Worm (Caenorhabditis elegans): ENCODE data around the gene skr-21.

ce11 chrX:13232259-13232658 is 5.8 kb upstream of the skr-21 start, which contains the start of gene bgnt-1.5:
- TF ChIP-seq ceh-16 (tag; optimal IDR thresholded peaks at IDR 0.05) (no peak), ceh-82 (tag; optimal IDR thresholded peaks at IDR 0.05) (no peak), ZK546.5 (tag; optimal IDR thresholded peaks at IDR 0.05) (no peak), nhr-10 (tag; optimal IDR thresholded peaks at IDR 0.05) (no peak), zag-1 (tag; optimal IDR thresholded peaks at IDR 0.05) (no peak), egl-27 (tag; optimal IDR thresholded peaks at IDR 0.05) (no peak), ama-1 (optimal IDR thresholded peaks at IDR 0.05) (no peak), unc-55 (GFP tag; optimal IDR thresholded peaks at IDR 0.05) (no peak)
